Fruit fly (Drosophila melanogaster) whole organism, embryonic: ENCODE data around the gene CG43367.

Experiments
- Abd-B ChIP-seq: fragments of 200-800 bp; sonication (Bioruptor generic); optimal IDR thresholded peaks from 2 replicates; lab custom pipeline; 2018; ENCODE audit warnings: missing biosample characterization, mild to moderate bottlenecking, missing genetic modification characterization, moderate library complexity
- Adf1 ChIP-seq: fragments of 200-800 bp; sonication (Bioruptor generic); IDR thresholded peaks from 2 replicates; pipeline ENCODE4 v1.3.6; 2022; ENCODE audit warnings: missing biosample characterization, missing genetic modification characterization
- B-H1 ChIP-seq: fragments of 200-800 bp; sonication (Bioruptor generic); IDR thresholded peaks from 3 replicates; pipeline ENCODE4 v1.3.6; 2022; ENCODE audit warnings: missing biosample characterization, missing genetic modification characterization
- CG10543 ChIP-seq: fragments of 200-800 bp; sonication (Bioruptor generic); optimal IDR thresholded peaks from 3 replicates; lab custom pipeline; 2017; ENCODE audit warnings: missing biosample characterization, mild to moderate bottlenecking, missing genetic modification characterization, moderate library complexity
- CG11247 ChIP-seq: fragments of 200-800 bp; sonication (Bioruptor generic); IDR thresholded peaks from 2 replicates; pipeline ENCODE4 v1.3.6; 2022; ENCODE audit warnings: missing biosample characterization, missing genetic modification characterization
- CG17328 ChIP-seq: fragments of 200-800 bp; sonication (Bioruptor generic); IDR thresholded peaks from 2 replicates; pipeline ENCODE4 v1.3.6; 2022; ENCODE audit warnings: missing biosample characterization, missing genetic modification characterization
- CG2678 ChIP-seq: fragments of 200-800 bp; sonication (Bioruptor generic); optimal IDR thresholded peaks from 3 replicates; lab custom pipeline; 2019; ENCODE audit warnings: missing biosample characterization, mild to moderate bottlenecking, missing genetic modification characterization, moderate library complexity
- CG7357 ChIP-seq: fragments of 200-800 bp; sonication (Bioruptor generic); IDR thresholded peaks from 3 replicates; pipeline ENCODE4 v1.3.6; 2022; ENCODE audit warnings: missing biosample characterization, missing genetic modification characterization
- CG7556 ChIP-seq: fragments of 200-800 bp; sonication (Bioruptor generic); optimal IDR thresholded peaks from 2 replicates; lab custom pipeline; 2017; ENCODE audit warnings: missing biosample characterization, mild to moderate bottlenecking, missing genetic modification characterization
- CG8765 ChIP-seq: fragments of 200-800 bp; sonication (Bioruptor generic); IDR thresholded peaks from 2 replicates; pipeline ENCODE4 v1.3.6; 2022; ENCODE audit warnings: missing biosample characterization, missing genetic modification characterization
- CG9609 ChIP-seq: fragments of 200-800 bp; sonication (Bioruptor generic); optimal IDR thresholded peaks from 3 replicates; lab custom pipeline; 2016; ENCODE audit warnings: missing biosample characterization, missing genetic modification characterization
- CG9727 ChIP-seq: fragments of 200-800 bp; sonication (Bioruptor generic); optimal IDR thresholded peaks from 3 replicates; lab custom pipeline; 2017; ENCODE audit warnings: missing biosample characterization, mild to moderate bottlenecking, missing genetic modification characterization
- Hand ChIP-seq: fragments of 200-800 bp; sonication (Bioruptor generic); optimal IDR thresholded peaks from 2 replicates; lab custom pipeline; 2017; ENCODE audit warnings: mild to moderate bottlenecking, missing biosample characterization, missing genetic modification reagents, missing genetic modification characterization
- HmgZ ChIP-seq: fragments of 200-800 bp; sonication (Bioruptor generic); optimal IDR thresholded peaks from 2 replicates; lab custom pipeline; 2018; ENCODE audit warnings: missing biosample characterization, mild to moderate bottlenecking, missing genetic modification characterization
- Hr51 ChIP-seq, 2 experiments: fragments of 200-800 bp; sonication (Bioruptor generic); optimal IDR thresholded peaks; 2 replicates in 1 of 2; 3 replicates in 1 of 2; lab custom pipeline; 2016 to 2018; ENCODE audit warnings: missing biosample characterization in 2 of 2, missing genetic modification characterization in 2 of 2, mild to moderate bottlenecking in 1 of 2, moderate library complexity in 1 of 2
- Med ChIP-seq: fragments of 200-800 bp; sonication (Bioruptor generic); peaks from one replicate; lab custom pipeline; 2016; ENCODE audit warnings: missing biosample characterization, missing genetic modification characterization, mild to moderate bottlenecking, inconsistent platforms, moderate library complexity
- Meics ChIP-seq: fragments of 200-800 bp; sonication (Bioruptor generic); optimal IDR thresholded peaks from 2 replicates; lab custom pipeline; 2017; ENCODE audit warnings: missing biosample characterization, mild to moderate bottlenecking, missing genetic modification characterization
- Myb ChIP-seq: fragments of 200-800 bp; sonication (Bioruptor generic); optimal IDR thresholded peaks from 2 replicates; lab custom pipeline; 2016; ENCODE audit warnings: missing biosample characterization, missing genetic modification characterization
- Nf-YC ChIP-seq: fragments of 200-800 bp; optimal IDR thresholded peaks from 3 replicates; lab custom pipeline; 2019; ENCODE audit warnings: missing biosample characterization, mild to moderate bottlenecking, missing genetic modification characterization, moderate library complexity
- Oaz ChIP-seq: fragments of 200-800 bp; sonication (Bioruptor generic); IDR thresholded peaks from 2 replicates; pipeline ENCODE4 v1.3.6; 2022; ENCODE audit warnings: missing biosample characterization, missing genetic modification characterization
- Rfx ChIP-seq: fragments of 200-800 bp; sonication (Bioruptor generic); IDR thresholded peaks from 2 replicates; pipeline ENCODE4 v1.3.6; 2022; ENCODE audit warnings: missing biosample characterization, missing genetic modification characterization
- Stat92E ChIP-seq, 3 experiments: fragments of >200 bp in 2 of 3; fragments of 200-800 bp in 1 of 3; sonication (Bioruptor generic) in 1 of 3; optimal IDR thresholded peaks; 2 replicates each; lab custom pipeline; 2017 to 2019; ENCODE audit warnings: missing biosample characterization in 3 of 3, missing genetic modification characterization in 3 of 3, mild to moderate bottlenecking in 1 of 3, moderate library complexity in 1 of 3
- Xbp1 ChIP-seq: fragments of 200-800 bp; sonication (Bioruptor generic); optimal IDR thresholded peaks from 3 replicates; lab custom pipeline; 2016; ENCODE audit warnings: missing biosample characterization, mild to moderate bottlenecking, missing genetic modification characterization
- amos ChIP-seq: fragments of 200-800 bp; sonication (Bioruptor generic); IDR thresholded peaks from 2 replicates; pipeline ENCODE4 v1.3.6; 2022; ENCODE audit warnings: missing biosample characterization, missing genetic modification characterization; ENCODE audit not compliant: partially characterized antibody
- cad ChIP-seq: fragments of >200 bp; optimal IDR thresholded peaks from 2 replicates; lab custom pipeline; 2017; ENCODE audit warnings: missing biosample characterization, missing genetic modification characterization
- cas ChIP-seq: fragments of 200-800 bp; sonication (Bioruptor generic); IDR thresholded peaks from 2 replicates; pipeline ENCODE4 v1.3.6; 2022; ENCODE audit warnings: missing biosample characterization, missing genetic modification characterization
- chinmo ChIP-seq: fragments of 200-800 bp; sonication (Bioruptor generic); IDR thresholded peaks from 4 replicates; pipeline ENCODE4 v1.3.6; 2022; ENCODE audit warnings: missing biosample characterization, missing genetic modification characterization; ENCODE audit not compliant: partially characterized antibody
- chm ChIP-seq: fragments of 200-800 bp; sonication (Bioruptor generic); IDR thresholded peaks from 2 replicates; pipeline ENCODE4 v1.3.6; 2022; ENCODE audit warnings: missing biosample characterization, missing genetic modification characterization
- ci ChIP-seq: fragments of 200-800 bp; sonication (Bioruptor generic); IDR thresholded peaks from 3 replicates; pipeline ENCODE4 v1.3.6; 2022; ENCODE audit warnings: missing biosample characterization, missing genetic modification characterization
- crol ChIP-seq: fragments of 200-800 bp; sonication (Bioruptor generic); IDR thresholded peaks from 2 replicates; pipeline ENCODE4 v1.3.6; 2022; ENCODE audit warnings: missing biosample characterization, missing genetic modification characterization
- emc ChIP-seq: fragments of 200-800 bp; sonication (Bioruptor generic); optimal IDR thresholded peaks from 2 replicates; lab custom pipeline; 2016; ENCODE audit warnings: missing biosample characterization, missing genetic modification characterization
- her ChIP-seq: fragments of 200-800 bp; sonication (Bioruptor generic); optimal IDR thresholded peaks from 2 replicates; lab custom pipeline; 2016; ENCODE audit warnings: missing biosample characterization, missing genetic modification characterization
- hkb ChIP-seq, 2 experiments: fragments of 200-800 bp in 1 of 2; fragments of >200 bp in 1 of 2; sonication (Bioruptor generic) in 1 of 2; IDR thresholded peaks in 1 of 2; optimal IDR thresholded peaks in 1 of 2; 2 replicates each; pipeline versions ENCODE4 v1.3.6 to Lab custom; 2017 to 2022; ENCODE audit warnings: missing biosample characterization in 1 of 2, missing genetic modification characterization in 1 of 2
- kni ChIP-seq: fragments of 200-800 bp; sonication (Bioruptor generic); optimal IDR thresholded peaks from 3 replicates; lab custom pipeline; 2017; ENCODE audit warnings: mild to moderate bottlenecking, missing biosample characterization, missing genetic modification reagents, missing genetic modification characterization
- lab ChIP-seq: fragments of 200-800 bp; sonication (Bioruptor generic); optimal IDR thresholded peaks from 3 replicates; lab custom pipeline; 2017; ENCODE audit warnings: missing biosample characterization, missing genetic modification characterization, mild to moderate bottlenecking, moderate library complexity, missing genetic modification reagents
- lov ChIP-seq, 2 experiments: fragments of 200-800 bp in 1 of 2; fragments of >200 bp in 1 of 2; sonication (Bioruptor generic) in 1 of 2; IDR thresholded peaks in 1 of 2; optimal IDR thresholded peaks in 1 of 2; 2 replicates in 1 of 2; 3 replicates in 1 of 2; pipeline versions ENCODE4 v1.3.6 to Lab custom; 2017 to 2022; ENCODE audit warnings: missing biosample characterization in 1 of 2, missing genetic modification characterization in 1 of 2
- nerfin-2 ChIP-seq: fragments of 200-800 bp; sonication (Bioruptor generic); IDR thresholded peaks from 2 replicates; pipeline ENCODE4 v1.3.6; 2022; ENCODE audit warnings: missing biosample characterization, missing genetic modification characterization; ENCODE audit not compliant: partially characterized antibody
- oc ChIP-seq: fragments of 200-800 bp; sonication (Bioruptor generic); optimal IDR thresholded peaks from 2 replicates; lab custom pipeline; 2018; ENCODE audit warnings: missing biosample characterization, mild to moderate bottlenecking, missing genetic modification characterization, moderate library complexity
- phol ChIP-seq: fragments of 200-800 bp; sonication (Bioruptor generic); optimal IDR thresholded peaks from 3 replicates; lab custom pipeline; 2018; ENCODE audit warnings: missing biosample characterization, mild to moderate bottlenecking, missing genetic modification characterization, moderate library complexity
- repo ChIP-seq: fragments of 200-800 bp; sonication (Bioruptor generic); optimal IDR thresholded peaks from 2 replicates; lab custom pipeline; 2016; ENCODE audit warnings: missing biosample characterization, missing genetic modification characterization
- row ChIP-seq: fragments of 200-800 bp; sonication (Bioruptor generic); IDR thresholded peaks from 3 replicates; pipeline ENCODE4 v1.3.6; 2022; ENCODE audit warnings: missing biosample characterization, missing genetic modification characterization
- sens ChIP-seq: fragments of 200-800 bp; sonication (Bioruptor generic); peaks from one replicate; lab custom pipeline; 2016; ENCODE audit warnings: missing biosample characterization, missing genetic modification characterization
- z ChIP-seq: fragments of 200-800 bp; sonication (Bioruptor generic); IDR thresholded peaks from 3 replicates; pipeline ENCODE4 v1.3.6; 2022; ENCODE audit warnings: missing biosample characterization, missing genetic modification characterization

CG43367 gene

DNA sequence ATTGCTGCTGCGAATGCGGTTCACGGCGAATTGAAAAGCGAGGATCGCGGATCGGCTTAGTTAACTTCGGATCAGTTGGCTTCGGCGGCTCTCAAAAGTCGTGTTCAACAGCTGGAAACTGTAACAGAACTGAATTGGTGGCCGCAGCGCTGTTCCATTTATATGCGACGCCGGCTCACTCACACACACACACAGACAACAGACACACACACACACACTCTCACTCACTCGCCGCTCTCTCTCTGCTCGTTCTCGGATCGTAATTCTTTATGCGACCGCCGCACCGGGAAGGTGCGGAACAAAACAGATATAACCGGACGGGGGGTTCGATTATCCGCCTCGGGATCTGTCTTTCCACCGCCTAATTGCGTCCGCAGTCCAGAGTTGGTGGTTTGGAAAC is 33.4 kb downstream of the CG43367 start, which contains the start of gene CG46460 (continued):
- peak; percentile 44 for TF ChIP-seq cad (GFP tag; lab: Kevin White, UChicago)
- peak; percentile 6 for TF ChIP-seq Nf-YC (tag; lab: Kevin White, UChicago)
- TF ChIP-seq hkb (optimal IDR thresholded peaks at IDR 0.05; lab: Kevin White, UChicago): no peak
- 0 out of 2 replicates have a peak, but pooled peaks have one; percentile 9 for TF ChIP-seq hkb (GFP tag; IDR thresholded peaks at IDR 0.05; lab: Robert Waterston, UW)
- no peak for TF ChIP-seq phol (tag; lab: Kevin White, UChicago)
- TF ChIP-seq Rfx (GFP tag; lab: Robert Waterston, UW): 0 out of 2 replicates have a peak, but pooled peaks have one; percentile 12
- TF ChIP-seq CG17328 (GFP tag; lab: Robert Waterston, UW): peak; percentile 11; the same call in 1 of the 2 replicates
- TF ChIP-seq CG7357 (GFP tag; lab: Robert Waterston, UW): no peak
- peak; percentile 57 for TF ChIP-seq crol
- peak; percentile 43 for TF ChIP-seq oc (tag; lab: Kevin White, UChicago)
- 0 out of 2 replicates have a peak, but pooled peaks have one; percentile 16 for TF ChIP-seq cas (GFP tag; lab: Robert Waterston, UW)
- peak; percentile 1 for TF ChIP-seq her (GFP tag; lab: Kevin White, UChicago)
- peak; percentile 32 for TF ChIP-seq CG9727
- TF ChIP-seq ci (GFP tag; lab: Robert Waterston, UW): peak; percentile 64
- TF ChIP-seq emc (GFP tag; lab: Kevin White, UChicago): no peak
- no peak for TF ChIP-seq CG8765
- TF ChIP-seq CG11247 (GFP tag; lab: Robert Waterston, UW): no peak
- TF ChIP-seq sens (GFP tag; lab: Kevin White, UChicago): peak; percentile 81
- peak; percentile 84; the same call in 3 of the 4 replicates for TF ChIP-seq chinmo (GFP tag; lab: Robert Waterston, UW)
- TF ChIP-seq z (GFP tag; lab: Robert Waterston, UW): peak; percentile 81
- TF ChIP-seq Xbp1: no peak
- TF ChIP-seq kni (GFP tag; lab: Kevin White, UChicago): peak; percentile 58
- no peak for TF ChIP-seq B-H1 (GFP tag; lab: Robert Waterston, UW)
- peak; percentile 19 for TF ChIP-seq lab (GFP tag; lab: Kevin White, UChicago)
- TF ChIP-seq Abd-B (GFP tag; lab: Kevin White, UChicago): no peak
- no peak for TF ChIP-seq lov (optimal IDR thresholded peaks at IDR 0.05; lab: Kevin White, UChicago)
- 0 out of 3 replicates have a peak, but pooled peaks have one; percentile 28 for TF ChIP-seq lov (GFP tag; IDR thresholded peaks at IDR 0.05; lab: Robert Waterston, UW)
- TF ChIP-seq amos (GFP tag; lab: Robert Waterston, UW): peak; percentile 19; the same call in 1 of the 2 replicates
- no peak for TF ChIP-seq CG9609 (GFP tag; lab: Kevin White, UChicago)
- peak; percentile 58 for TF ChIP-seq Adf1
- TF ChIP-seq CG7556: no peak
- peak; percentile 4 for TF ChIP-seq CG2678 (tag; lab: Kevin White, UChicago)
- TF ChIP-seq chm: peak; percentile 69
- TF ChIP-seq row (GFP tag; lab: Robert Waterston, UW): 0 out of 3 replicates have a peak, but pooled peaks have one; percentile 24
- no peak for TF ChIP-seq Meics (GFP tag; lab: Kevin White, UChicago)
- peak; percentile 6 for TF ChIP-seq Myb (GFP tag; lab: Kevin White, UChicago)
- peak; percentile 27 for TF ChIP-seq CG10543 (GFP tag; lab: Kevin White, UChicago)
- no peak for TF ChIP-seq Oaz (GFP tag; lab: Robert Waterston, UW)
- TF ChIP-seq nerfin-2 (GFP tag; lab: Robert Waterston, UW): peak; percentile 35; the same call in 1 of the 2 replicates
- TF ChIP-seq repo (GFP tag; lab: Kevin White, UChicago): peak; percentile 10
- no peak for TF ChIP-seq Hand (GFP tag; lab: Kevin White, UChicago)
- TF ChIP-seq Med: peak; percentile 84
- TF ChIP-seq HmgZ (tag; lab: Kevin White, UChicago): peak; percentile 4
- no peak for TF ChIP-seq Stat92E (GFP tag; optimal IDR thresholded peaks at IDR 0.05; lab: Kevin White, UChicago)
- no peak for TF ChIP-seq Hr51 (GFP tag; optimal IDR thresholded peaks at IDR 0.05; lab: Kevin White, UChicago)
